Worm (Caenorhabditis elegans) whole organism, young adult: ENCODE measurements around the gene R05A10.3.

ENCODE experiments used
- F37B4.10 ChIP-seq: fragments of 200-800 bp; sonication (Bioruptor generic); IDR thresholded peaks from 2 replicates; pipeline ENCODE4 v1.3.6; 2022; ENCODE audit warnings: missing genetic modification characterization, missing compliant biosample characterization

The R05A10.3 gene

ce11 chrIV:14123956-14124355 lies 52.3 kb downstream of the R05A10.3 start, which contains the start of gene nkcc-1 (continued):
- TF ChIP-seq F37B4.10 (GFP tag; lab: Robert Waterston, UW) = no peak
